Fruit fly (Drosophila melanogaster) whole organism, embryonic: ENCODE measurements around the gene opa.

Experiments
- Adf1 ChIP-seq: fragments of 200-800 bp; sonication (Bioruptor generic); IDR thresholded peaks from 2 replicates; pipeline ENCODE4 v1.3.6; 2022; ENCODE audit warnings: missing biosample characterization, missing genetic modification characterization
- Blimp-1 ChIP-seq: fragments of 200-800 bp; sonication (Bioruptor generic); optimal IDR thresholded peaks from 3 replicates; lab custom pipeline; 2018; ENCODE audit warnings: missing biosample characterization, missing genetic modification characterization, mild to moderate bottlenecking, moderate library complexity, missing genetic modification reagents
- CG10274 ChIP-seq: fragments of 200-800 bp; sonication (Bioruptor generic); optimal IDR thresholded peaks from 3 replicates; lab custom pipeline; 2017; ENCODE audit warnings: missing biosample characterization, mild to moderate bottlenecking, missing genetic modification characterization
- CG10366 ChIP-seq: fragments of 200-800 bp; sonication (Bioruptor generic); IDR thresholded peaks from 2 replicates; pipeline ENCODE4 v1.3.6; 2022; ENCODE audit warnings: missing biosample characterization, missing genetic modification characterization
- CG10979 ChIP-seq: fragments of 200-800 bp; sonication (Bioruptor generic); optimal IDR thresholded peaks from 2 replicates; lab custom pipeline; 2018; ENCODE audit warnings: missing biosample characterization, mild to moderate bottlenecking, missing genetic modification characterization, moderate library complexity
- CG12391 ChIP-seq: fragments of 200-800 bp; sonication (Bioruptor generic); optimal IDR thresholded peaks from 3 replicates; lab custom pipeline; 2018; ENCODE audit warnings: missing biosample characterization, mild to moderate bottlenecking, missing genetic modification characterization, moderate library complexity
- CG13123 ChIP-seq: fragments of 200-800 bp; sonication (Bioruptor generic); optimal IDR thresholded peaks from 2 replicates; lab custom pipeline; 2016; ENCODE audit warnings: missing biosample characterization, missing genetic modification characterization
- CG14860 ChIP-seq: fragments of 200-800 bp; sonication (Bioruptor generic); IDR thresholded peaks from 3 replicates; pipeline ENCODE4 v1.3.6; 2022; ENCODE audit warnings: missing biosample characterization, missing genetic modification characterization; ENCODE audit not compliant: partially characterized antibody
- CG17568 ChIP-seq: fragments of 200-800 bp; sonication (Bioruptor generic); optimal IDR thresholded peaks from 2 replicates; lab custom pipeline; 2018; ENCODE audit warnings: missing biosample characterization, mild to moderate bottlenecking, missing genetic modification characterization, moderate library complexity
- CG17612 ChIP-seq: fragments of 200-800 bp; sonication (Bioruptor generic); IDR thresholded peaks from 2 replicates; pipeline ENCODE4 v1.3.6; 2022; ENCODE audit warnings: missing biosample characterization, missing genetic modification characterization
- CG33213 ChIP-seq: fragments of 200-800 bp; sonication (Bioruptor generic); optimal IDR thresholded peaks from 3 replicates; lab custom pipeline; 2016; ENCODE audit warnings: missing biosample characterization, missing genetic modification characterization
- CG3726 ChIP-seq: fragments of 200-800 bp; sonication (Bioruptor generic); IDR thresholded peaks from 3 replicates; pipeline ENCODE4, ENCODE4 v1.3.6; 2022; ENCODE audit warnings: missing biosample characterization, missing genetic modification characterization
- CG4707 ChIP-seq: fragments of 200-800 bp; sonication (Bioruptor generic); optimal IDR thresholded peaks from 2 replicates; lab custom pipeline; 2018; ENCODE audit warnings: missing biosample characterization, mild to moderate bottlenecking, missing genetic modification characterization, moderate library complexity
- CG6175 ChIP-seq: fragments of 200-800 bp; sonication (Bioruptor generic); IDR thresholded peaks from 3 replicates; pipeline ENCODE4 v1.3.6; 2022; ENCODE audit warnings: missing biosample characterization, missing genetic modification characterization
- CG8765 ChIP-seq: fragments of 200-800 bp; sonication (Bioruptor generic); IDR thresholded peaks from 2 replicates; pipeline ENCODE4 v1.3.6; 2022; ENCODE audit warnings: missing biosample characterization, missing genetic modification characterization
- CG8924 ChIP-seq: fragments of 200-800 bp; optimal IDR thresholded peaks from 3 replicates; lab custom pipeline; 2019; ENCODE audit warnings: missing biosample characterization, mild to moderate bottlenecking, missing genetic modification characterization, moderate library complexity
- CG9932 ChIP-seq: fragments of 200-800 bp; sonication (Bioruptor generic); IDR thresholded peaks from 2 replicates; pipeline ENCODE4 v1.3.6; 2022; ENCODE audit warnings: missing biosample characterization, missing genetic modification characterization
- Dad ChIP-seq: fragments of 200-800 bp; sonication (Bioruptor generic); optimal IDR thresholded peaks from 3 replicates; lab custom pipeline; 2016; ENCODE audit warnings: missing biosample characterization, missing genetic modification characterization
- Dip3 ChIP-seq: fragments of 200-800 bp; sonication (Bioruptor generic); optimal IDR thresholded peaks from 3 replicates; lab custom pipeline; 2016; ENCODE audit warnings: missing biosample characterization, missing genetic modification characterization
- Ets97D ChIP-seq: fragments of 200-800 bp; sonication (Bioruptor generic); optimal IDR thresholded peaks from 3 replicates; lab custom pipeline; 2016; ENCODE audit warnings: missing biosample characterization, missing genetic modification characterization
- HLH54F ChIP-seq: fragments of 200-800 bp; sonication (Bioruptor generic); optimal IDR thresholded peaks from 3 replicates; lab custom pipeline; 2016; ENCODE audit warnings: missing biosample characterization, missing genetic modification characterization
- Hr78 ChIP-seq, 2 experiments: fragments of 200-800 bp in 1 of 2; fragments of >200 bp in 1 of 2; sonication (Bioruptor generic) in 1 of 2; optimal IDR thresholded peaks; 2 replicates each; lab custom pipeline; 2017 to 2019; ENCODE audit warnings: missing biosample characterization in 2 of 2, missing genetic modification characterization in 2 of 2, mild to moderate bottlenecking in 1 of 2, moderate library complexity in 1 of 2
- Lhr ChIP-seq: fragments of 200-800 bp; sonication (Bioruptor generic); optimal IDR thresholded peaks from 3 replicates; lab custom pipeline; 2017; ENCODE audit warnings: mild to moderate bottlenecking, missing biosample characterization, missing genetic modification reagents, missing genetic modification characterization
- NC2α ChIP-seq: fragments of 200-800 bp; sonication (Bioruptor generic); optimal IDR thresholded peaks from 2 replicates; lab custom pipeline; 2016; ENCODE audit warnings: missing biosample characterization, missing genetic modification characterization
- Nf-YB ChIP-seq: fragments of 200-800 bp; sonication (Bioruptor generic); optimal IDR thresholded peaks from 3 replicates; lab custom pipeline; 2019; ENCODE audit warnings: missing biosample characterization, mild to moderate bottlenecking, missing genetic modification characterization, moderate library complexity
- Nf-YC ChIP-seq: fragments of 200-800 bp; optimal IDR thresholded peaks from 3 replicates; lab custom pipeline; 2019; ENCODE audit warnings: missing biosample characterization, mild to moderate bottlenecking, missing genetic modification characterization, moderate library complexity
- bab2 ChIP-seq: fragments of 200-800 bp; sonication (Bioruptor generic); optimal IDR thresholded peaks from 2 replicates; lab custom pipeline; 2016; ENCODE audit warnings: missing biosample characterization, missing genetic modification characterization
- bcd ChIP-seq: fragments of 200-800 bp; sonication (Bioruptor generic); optimal IDR thresholded peaks from 2 replicates; lab custom pipeline; 2017; ENCODE audit warnings: missing biosample characterization, mild to moderate bottlenecking, missing genetic modification characterization
- br ChIP-seq: fragments of >200 bp; optimal IDR thresholded peaks from 2 replicates; lab custom pipeline; 2017
- bsh ChIP-seq, 2 experiments: fragments of 200-800 bp; sonication (Bioruptor generic); optimal IDR thresholded peaks; 2 replicates each; lab custom pipeline; 2017 to 2018; ENCODE audit warnings: mild to moderate bottlenecking in 2 of 2, missing biosample characterization in 2 of 2, missing genetic modification characterization in 2 of 2, moderate library complexity in 1 of 2
- chinmo ChIP-seq: fragments of 200-800 bp; sonication (Bioruptor generic); IDR thresholded peaks from 4 replicates; pipeline ENCODE4 v1.3.6; 2022; ENCODE audit warnings: missing biosample characterization, missing genetic modification characterization; ENCODE audit not compliant: partially characterized antibody
- dmrt11E ChIP-seq: fragments of 200-800 bp; sonication (Bioruptor generic); optimal IDR thresholded peaks from 3 replicates; lab custom pipeline; 2018; ENCODE audit warnings: missing biosample characterization, mild to moderate bottlenecking, missing genetic modification characterization, moderate library complexity
- fd3F ChIP-seq: fragments of 200-800 bp; sonication (Bioruptor generic); optimal IDR thresholded peaks from 2 replicates; lab custom pipeline; 2018; ENCODE audit warnings: missing biosample characterization, mild to moderate bottlenecking, missing genetic modification characterization, moderate library complexity
- fd64A ChIP-seq: fragments of 200-800 bp; sonication (Bioruptor generic); optimal IDR thresholded peaks from 3 replicates; lab custom pipeline; 2018; ENCODE audit warnings: missing biosample characterization, mild to moderate bottlenecking, missing genetic modification characterization
- fru ChIP-seq: fragments of >200 bp; optimal IDR thresholded peaks from 2 replicates; lab custom pipeline; 2017
- gem ChIP-seq: fragments of 200-800 bp; sonication (Bioruptor generic); optimal IDR thresholded peaks from 2 replicates; lab custom pipeline; 2019; ENCODE audit warnings: missing biosample characterization, mild to moderate bottlenecking, missing genetic modification characterization, moderate library complexity
- nerfin-2 ChIP-seq: fragments of 200-800 bp; sonication (Bioruptor generic); IDR thresholded peaks from 2 replicates; pipeline ENCODE4 v1.3.6; 2022; ENCODE audit warnings: missing biosample characterization, missing genetic modification characterization; ENCODE audit not compliant: partially characterized antibody
- phol ChIP-seq: fragments of 200-800 bp; sonication (Bioruptor generic); optimal IDR thresholded peaks from 3 replicates; lab custom pipeline; 2018; ENCODE audit warnings: missing biosample characterization, mild to moderate bottlenecking, missing genetic modification characterization, moderate library complexity
- pros ChIP-seq: fragments of 200-800 bp; sonication (Bioruptor generic); optimal IDR thresholded peaks from 3 replicates; lab custom pipeline; 2019; ENCODE audit warnings: missing biosample characterization, mild to moderate bottlenecking, missing genetic modification characterization, moderate library complexity
- sc ChIP-seq, 3 experiments: fragments of >200 bp in 2 of 3; fragments of 200-800 bp in 1 of 3; sonication (Bioruptor generic) in 1 of 3; optimal IDR thresholded peaks; 2 replicates in 2 of 3; 3 replicates in 1 of 3; lab custom pipeline; 2017; ENCODE audit warnings: mild to moderate bottlenecking in 1 of 3, missing biosample characterization in 1 of 3, missing genetic modification characterization in 1 of 3, missing genetic modification reagents in 1 of 3
- sens ChIP-seq: fragments of 200-800 bp; sonication (Bioruptor generic); peaks from one replicate; lab custom pipeline; 2016; ENCODE audit warnings: missing biosample characterization, missing genetic modification characterization
- sima ChIP-seq: fragments of 200-800 bp; sonication (Bioruptor generic); optimal IDR thresholded peaks from 2 replicates; lab custom pipeline; 2016; ENCODE audit warnings: missing biosample characterization, missing genetic modification characterization
- sisA ChIP-seq: fragments of 200-800 bp; sonication (Bioruptor generic); IDR thresholded peaks from 2 replicates; pipeline ENCODE4 v1.3.6; 2022; ENCODE audit warnings: missing biosample characterization, missing genetic modification characterization
- vvl ChIP-seq: fragments of 200-800 bp; sonication (Bioruptor generic); IDR thresholded peaks from 2 replicates; pipeline ENCODE4 v1.3.6; 2022; ENCODE audit warnings: missing biosample characterization, missing genetic modification characterization
- wdn ChIP-seq: fragments of 200-800 bp; sonication (Bioruptor generic); IDR thresholded peaks from 2 replicates; pipeline ENCODE4 v1.3.6; 2022; ENCODE audit warnings: missing biosample characterization, missing genetic modification characterization
- zfh1 ChIP-seq: fragments of 200-800 bp; sonication (Bioruptor generic); IDR thresholded peaks from 3 replicates; pipeline ENCODE4 v1.3.6; 2022; ENCODE audit warnings: missing biosample characterization, missing genetic modification characterization

Gene opa

dm6 chr3R:4886086-4886812 is 33.6 kb downstream of the opa start (continued):
- TF ChIP-seq br (lab: Kevin White, UChicago): no peak
- TF ChIP-seq CG10366 (GFP tag; lab: Robert Waterston, UW): peak; percentile 26; the same call in 1 of the 2 replicates
- peak; percentile 65 for TF ChIP-seq CG8924 (tag; lab: Kevin White, UChicago)
- TF ChIP-seq fd64A (GFP tag; lab: Kevin White, UChicago): peak; percentile 24
- no peak for TF ChIP-seq fru (lab: Kevin White, UChicago)
- TF ChIP-seq CG10274 (GFP tag; lab: Kevin White, UChicago): peak; percentile 20
- peak; percentile 16 for TF ChIP-seq Ets97D (GFP tag; lab: Kevin White, UChicago)
- TF ChIP-seq CG17612 (GFP tag; lab: Robert Waterston, UW): no peak
- TF ChIP-seq HLH54F (GFP tag; lab: Kevin White, UChicago): peak; percentile 31
- peak; percentile 41 for TF ChIP-seq pros (GFP tag; lab: Kevin White, UChicago)
- no peak for TF ChIP-seq wdn (GFP tag; lab: Robert Waterston, UW)
- TF ChIP-seq, all 482 proteins: peak for 280

- TF ChIP-seq Nf-YB (peak; percentile 83), CG14860 (no peak), sisA (no peak), CG9932 (GFP tag; lab: Robert Waterston, UW) (no peak), Nf-YC (tag; lab: Kevin White, UChicago) (peak; percentile 65), CG6175 (GFP tag; lab: Robert Waterston, UW) (no peak), sens (no peak), nerfin-2 (no peak)
- TF ChIP-seq, all 482 proteins: peak for 2
Observed at dm6 chr3R:4895553-4895952, 42.9 kb downstream of the opa start.

- TF ChIP-seq bab2 (GFP tag; lab: Kevin White, UChicago) (no peak), CG12391 (tag; lab: Kevin White, UChicago) (peak; percentile 7), CG4707 (GFP tag; lab: Kevin White, UChicago) (peak; percentile 28), phol (tag; lab: Kevin White, UChicago) (peak; percentile 3), CG10979 (tag; lab: Kevin White, UChicago) (peak; percentile 5), CG33213 (GFP tag; lab: Kevin White, UChicago) (no peak), gem (tag; lab: Kevin White, UChicago) (peak; percentile 12), Dad (no peak), Dip3 (no peak), Adf1 (GFP tag; lab: Robert Waterston, UW) (no peak), CG3726 (GFP tag; lab: Robert Waterston, UW) (no peak), CG13123 (GFP tag; lab: Kevin White, UChicago) (no peak), bsh (GFP tag; optimal IDR thresholded peaks at IDR 0.05; lab: Kevin White, UChicago) (peak in 1 of 2 experiments; percentile 15), dmrt11E (peak; percentile 34), NC2α (GFP tag; lab: Kevin White, UChicago) (no peak), sima (GFP tag; lab: Kevin White, UChicago) (no peak)
Observed at dm6 chr3R:4896946-4897345, 44.3 kb downstream of the opa start.

dm6 chr3R:4900435-4900834 is 47.8 kb downstream of the opa start:
- TF ChIP-seq chinmo (GFP tag; lab: Robert Waterston, UW): no peak
- TF ChIP-seq Lhr: no peak
- no peak for TF ChIP-seq sc (optimal IDR thresholded peaks at IDR 0.05; lab: Kevin White, UChicago)
- TF ChIP-seq sc (GFP tag; optimal IDR thresholded peaks at IDR 0.05; lab: Kevin White, UChicago): no peak
- TF ChIP-seq vvl (GFP tag; lab: Robert Waterston, UW): no peak
- no peak for TF ChIP-seq fd3F (GFP tag; lab: Kevin White, UChicago)
- no peak for TF ChIP-seq bcd (GFP tag; lab: Kevin White, UChicago)
- TF ChIP-seq br (lab: Kevin White, UChicago): no peak
- TF ChIP-seq Hr78 (GFP tag; optimal IDR thresholded peaks at IDR 0.05; lab: Kevin White, UChicago): no peak
- TF ChIP-seq zfh1 (GFP tag; lab: Robert Waterston, UW): no peak
- TF ChIP-seq CG8765 (GFP tag; lab: Robert Waterston, UW): no peak
- TF ChIP-seq CG17568 (GFP tag; lab: Kevin White, UChicago): no peak
- TF ChIP-seq Blimp-1 (GFP tag; lab: Kevin White, UChicago): no peak
